Fruit fly (Drosophila melanogaster) whole organism, embryonic: ENCODE measurements around the gene Mo25.

Source experiments
- C15 ChIP-seq: fragments of 200-800 bp; sonication (Bioruptor generic); IDR thresholded peaks from 3 replicates; pipeline ENCODE4 v1.3.6; 2022; ENCODE audit warnings: missing biosample characterization, missing genetic modification characterization
- CG10147 ChIP-seq: fragments of 200-800 bp; sonication (Bioruptor generic); optimal IDR thresholded peaks from 2 replicates; lab custom pipeline; 2019; ENCODE audit warnings: missing biosample characterization, mild to moderate bottlenecking, missing genetic modification characterization, moderate library complexity
- CG12391 ChIP-seq: fragments of 200-800 bp; sonication (Bioruptor generic); optimal IDR thresholded peaks from 3 replicates; lab custom pipeline; 2018; ENCODE audit warnings: missing biosample characterization, mild to moderate bottlenecking, missing genetic modification characterization, moderate library complexity
- CG14667 ChIP-seq: fragments of 200-800 bp; sonication (Bioruptor generic); IDR thresholded peaks from 2 replicates; pipeline ENCODE4 v1.3.6; 2022; ENCODE audit warnings: missing biosample characterization, missing genetic modification characterization
- CG16815 ChIP-seq: fragments of 200-800 bp; sonication (Bioruptor generic); optimal IDR thresholded peaks from 3 replicates; lab custom pipeline; 2017; ENCODE audit warnings: missing biosample characterization, mild to moderate bottlenecking, missing genetic modification characterization
- CG17568 ChIP-seq: fragments of 200-800 bp; sonication (Bioruptor generic); optimal IDR thresholded peaks from 2 replicates; lab custom pipeline; 2018; ENCODE audit warnings: missing biosample characterization, mild to moderate bottlenecking, missing genetic modification characterization, moderate library complexity
- CG1792 ChIP-seq: fragments of 200-800 bp; sonication (Bioruptor generic); optimal IDR thresholded peaks from 2 replicates; lab custom pipeline; 2016; ENCODE audit warnings: missing biosample characterization, missing genetic modification characterization
- CG18262 ChIP-seq: fragments of 200-800 bp; optimal IDR thresholded peaks from 3 replicates; lab custom pipeline; 2019; ENCODE audit warnings: missing biosample characterization, mild to moderate bottlenecking, missing genetic modification characterization, moderate library complexity
- CG18599 ChIP-seq: fragments of 200-800 bp; sonication (Bioruptor generic); optimal IDR thresholded peaks from 3 replicates; lab custom pipeline; 2017; ENCODE audit warnings: missing biosample characterization, missing genetic modification characterization, mild to moderate bottlenecking, moderate library complexity, missing genetic modification reagents
- CG2678 ChIP-seq: fragments of 200-800 bp; sonication (Bioruptor generic); optimal IDR thresholded peaks from 3 replicates; lab custom pipeline; 2019; ENCODE audit warnings: missing biosample characterization, mild to moderate bottlenecking, missing genetic modification characterization, moderate library complexity
- CG30431 ChIP-seq: fragments of 200-800 bp; sonication (Bioruptor generic); optimal IDR thresholded peaks from 2 replicates; lab custom pipeline; 2017; ENCODE audit warnings: missing biosample characterization, missing genetic modification characterization
- CG3065 ChIP-seq: fragments of 200-800 bp; sonication (Bioruptor generic); optimal IDR thresholded peaks from 2 replicates; lab custom pipeline; 2016; ENCODE audit warnings: missing biosample characterization, missing genetic modification characterization
- CG34422 ChIP-seq: fragments of 200-800 bp; sonication (Bioruptor generic); IDR thresholded peaks from 3 replicates; pipeline ENCODE4 v1.3.6; 2022; ENCODE audit warnings: missing biosample characterization, missing genetic modification characterization
- CG4820 ChIP-seq: fragments of 200-800 bp; sonication (Bioruptor generic); optimal IDR thresholded peaks from 3 replicates; lab custom pipeline; 2016; ENCODE audit warnings: missing biosample characterization, missing genetic modification characterization
- CG7987 ChIP-seq: fragments of 200-800 bp; sonication (Bioruptor generic); optimal IDR thresholded peaks from 2 replicates; lab custom pipeline; 2018; ENCODE audit warnings: missing biosample characterization, mild to moderate bottlenecking, missing genetic modification characterization, moderate library complexity
- CG8765 ChIP-seq: fragments of 200-800 bp; sonication (Bioruptor generic); IDR thresholded peaks from 2 replicates; pipeline ENCODE4 v1.3.6; 2022; ENCODE audit warnings: missing biosample characterization, missing genetic modification characterization
- CG9215 ChIP-seq: fragments of 200-800 bp; sonication (Bioruptor generic); IDR thresholded peaks from 2 replicates; pipeline ENCODE4 v1.3.6; 2022; ENCODE audit warnings: missing biosample characterization, missing genetic modification characterization
- CG9932 ChIP-seq: fragments of 200-800 bp; sonication (Bioruptor generic); IDR thresholded peaks from 2 replicates; pipeline ENCODE4 v1.3.6; 2022; ENCODE audit warnings: missing biosample characterization, missing genetic modification characterization
- Camta ChIP-seq: fragments of 200-800 bp; sonication (Bioruptor generic); optimal IDR thresholded peaks from 2 replicates; lab custom pipeline; 2016; ENCODE audit warnings: missing biosample characterization, missing genetic modification characterization
- Dip3 ChIP-seq: fragments of 200-800 bp; sonication (Bioruptor generic); optimal IDR thresholded peaks from 3 replicates; lab custom pipeline; 2016; ENCODE audit warnings: missing biosample characterization, missing genetic modification characterization
- Gug ChIP-seq: fragments of 200-800 bp; sonication (Bioruptor generic); IDR thresholded peaks from 4 replicates; pipeline ENCODE4 v1.3.6; 2022; ENCODE audit warnings: missing biosample characterization, missing genetic modification characterization
- HHEX ChIP-seq: fragments of 200-800 bp; sonication (Bioruptor generic); optimal IDR thresholded peaks from 3 replicates; lab custom pipeline; 2017; ENCODE audit warnings: missing biosample characterization, mild to moderate bottlenecking, missing genetic modification characterization, missing genetic modification reagents
- Hmr ChIP-seq: fragments of 200-800 bp; sonication (Bioruptor generic); optimal IDR thresholded peaks from 3 replicates; lab custom pipeline; 2017; ENCODE audit warnings: mild to moderate bottlenecking, missing biosample characterization, missing genetic modification reagents, missing genetic modification characterization
- Hmx ChIP-seq: fragments of 200-800 bp; sonication (Bioruptor generic); optimal IDR thresholded peaks from 2 replicates; lab custom pipeline; 2016; ENCODE audit warnings: missing biosample characterization, missing genetic modification characterization
- Lim3 ChIP-seq: fragments of 200-800 bp; sonication (Bioruptor generic); IDR thresholded peaks from 2 replicates; pipeline ENCODE4 v1.3.6; 2022; ENCODE audit warnings: missing biosample characterization, missing genetic modification characterization
- Neu2 ChIP-seq: fragments of 200-800 bp; sonication (Bioruptor generic); optimal IDR thresholded peaks from 3 replicates; lab custom pipeline; 2016; ENCODE audit warnings: missing biosample characterization, missing genetic modification characterization, borderline replicate concordance
- Opbp ChIP-seq: fragments of 200-800 bp; sonication (Bioruptor generic); IDR thresholded peaks from 3 replicates; pipeline ENCODE4 v1.3.6; 2022; ENCODE audit warnings: missing biosample characterization, missing genetic modification characterization; ENCODE audit not compliant: partially characterized antibody
- Scr ChIP-seq: fragments of 200-800 bp; sonication (Bioruptor generic); IDR thresholded peaks from 2 replicates; pipeline ENCODE4 v1.3.6; 2022; ENCODE audit warnings: missing biosample characterization, missing genetic modification characterization; ENCODE audit not compliant: partially characterized antibody
- Side ChIP-seq: fragments of 200-800 bp; sonication (Bioruptor generic); optimal IDR thresholded peaks from 2 replicates; lab custom pipeline; 2016; ENCODE audit warnings: missing biosample characterization, missing genetic modification characterization
- Spps ChIP-seq: fragments of 200-800 bp; sonication (Bioruptor generic); optimal IDR thresholded peaks from 2 replicates; lab custom pipeline; 2018; ENCODE audit warnings: missing biosample characterization, mild to moderate bottlenecking, missing genetic modification characterization
- Ssrp ChIP-seq: fragments of 200-800 bp; sonication (Bioruptor generic); optimal IDR thresholded peaks from 2 replicates; lab custom pipeline; 2018; ENCODE audit warnings: missing biosample characterization, mild to moderate bottlenecking, missing genetic modification characterization, moderate library complexity
- TFAM ChIP-seq: fragments of 200-800 bp; sonication (Bioruptor generic); optimal IDR thresholded peaks from 2 replicates; lab custom pipeline; 2017; ENCODE audit warnings: missing biosample characterization, missing genetic modification characterization, inconsistent platforms
- Trl ChIP-seq, 3 experiments: fragments of >200 bp in 2 of 3; fragments of 200-800 bp in 1 of 3; sonication (Bioruptor generic) in 1 of 3; optimal IDR thresholded peaks; 2 replicates in 1 of 3; 3 replicates in 2 of 3; lab custom pipeline; 2016 to 2017; ENCODE audit warnings: missing biosample characterization in 1 of 3, missing genetic modification characterization in 1 of 3
- bbx ChIP-seq: fragments of 200-800 bp; sonication (Bioruptor generic); IDR thresholded peaks from 2 replicates; pipeline ENCODE4 v1.3.6; 2022; ENCODE audit warnings: missing biosample characterization, missing genetic modification characterization; ENCODE audit not compliant: partially characterized antibody
- chn ChIP-seq: fragments of 200-800 bp; sonication (Bioruptor generic); optimal IDR thresholded peaks from 2 replicates; lab custom pipeline; 2016; ENCODE audit warnings: missing biosample characterization, missing genetic modification characterization
- ci ChIP-seq: fragments of 200-800 bp; sonication (Bioruptor generic); IDR thresholded peaks from 3 replicates; pipeline ENCODE4 v1.3.6; 2022; ENCODE audit warnings: missing biosample characterization, missing genetic modification characterization
- dan ChIP-seq: fragments of 200-800 bp; sonication (Bioruptor generic); IDR thresholded peaks from 2 replicates; pipeline ENCODE4 v1.3.6; 2022; ENCODE audit warnings: missing biosample characterization, missing genetic modification characterization
- dmrt99B ChIP-seq: fragments of 200-800 bp; sonication (Bioruptor generic); optimal IDR thresholded peaks from 2 replicates; lab custom pipeline; 2018; ENCODE audit warnings: missing biosample characterization, mild to moderate bottlenecking, missing genetic modification characterization, moderate library complexity
- fru ChIP-seq: fragments of >200 bp; optimal IDR thresholded peaks from 2 replicates; lab custom pipeline; 2017
- fu2 ChIP-seq: fragments of 200-800 bp; sonication (Bioruptor generic); optimal IDR thresholded peaks from 2 replicates; lab custom pipeline; 2016; ENCODE audit warnings: missing biosample characterization, missing genetic modification characterization
- grau ChIP-seq: fragments of 200-800 bp; optimal IDR thresholded peaks from 3 replicates; lab custom pipeline; 2019; ENCODE audit warnings: missing biosample characterization, mild to moderate bottlenecking, missing genetic modification characterization, moderate library complexity
- lbe ChIP-seq: fragments of 200-800 bp; sonication (Bioruptor generic); optimal IDR thresholded peaks from 2 replicates; lab custom pipeline; 2016; ENCODE audit warnings: missing biosample characterization, mild to moderate bottlenecking, missing genetic modification characterization
- maf-S ChIP-seq: fragments of 200-800 bp; sonication (Bioruptor generic); optimal IDR thresholded peaks from 2 replicates; lab custom pipeline; 2016; ENCODE audit warnings: missing biosample characterization, missing genetic modification characterization
- mam ChIP-seq: fragments of 200-800 bp; sonication (Bioruptor generic); optimal IDR thresholded peaks from 3 replicates; lab custom pipeline; 2016; ENCODE audit warnings: missing biosample characterization, missing genetic modification characterization
- nerfin-1 ChIP-seq: fragments of 200-800 bp; sonication (Bioruptor generic); optimal IDR thresholded peaks from 3 replicates; lab custom pipeline; 2019; ENCODE audit warnings: missing biosample characterization, mild to moderate bottlenecking, missing genetic modification characterization, moderate library complexity
- schlank ChIP-seq: fragments of 200-800 bp; sonication (Bioruptor generic); optimal IDR thresholded peaks from 2 replicates; lab custom pipeline; 2018; ENCODE audit warnings: missing biosample characterization, mild to moderate bottlenecking, missing genetic modification characterization
- sens ChIP-seq: fragments of 200-800 bp; sonication (Bioruptor generic); peaks from one replicate; lab custom pipeline; 2016; ENCODE audit warnings: missing biosample characterization, missing genetic modification characterization
- slbo ChIP-seq: fragments of 200-800 bp; sonication (Bioruptor generic); IDR thresholded peaks from 2 replicates; pipeline ENCODE4 v1.3.6; 2022; ENCODE audit warnings: missing biosample characterization, missing genetic modification characterization
- sob ChIP-seq: fragments of 200-800 bp; sonication (Bioruptor generic); IDR thresholded peaks from 2 replicates; pipeline ENCODE4 v1.3.6; 2022; ENCODE audit warnings: missing biosample characterization, missing genetic modification characterization
- tap ChIP-seq: fragments of 200-800 bp; optimal IDR thresholded peaks from 3 replicates; lab custom pipeline; 2019; ENCODE audit warnings: missing biosample characterization, mild to moderate bottlenecking, missing genetic modification characterization, moderate library complexity
- wor ChIP-seq: fragments of 200-800 bp; sonication (Bioruptor generic); IDR thresholded peaks from 2 replicates; pipeline ENCODE4 v1.3.6; 2022; ENCODE audit warnings: missing biosample characterization, missing genetic modification characterization

Gene Mo25

dm6 chr3L:16640509-16641068 is 25.3 kb upstream of the Mo25 start (continued):
- TF ChIP-seq HHEX (no peak), CG4820 (GFP tag; lab: Kevin White, UChicago) (peak; percentile 13), Neu2 (GFP tag; lab: Kevin White, UChicago) (no peak), Hmx (GFP tag; lab: Kevin White, UChicago) (no peak), dan (no peak), tap (tag; lab: Kevin White, UChicago) (peak; percentile 0), Side (no peak), bbx (GFP tag; lab: Robert Waterston, UW) (no peak), CG2678 (tag; lab: Kevin White, UChicago) (peak; percentile 59), CG30431 (no peak), dmrt99B (tag; lab: Kevin White, UChicago) (peak; percentile 37), CG8765 (GFP tag; lab: Robert Waterston, UW) (no peak), fu2 (no peak), CG18599 (GFP tag; lab: Kevin White, UChicago) (no peak), Opbp (GFP tag; lab: Robert Waterston, UW) (no peak), CG3065 (GFP tag; lab: Kevin White, UChicago) (no peak), ci (GFP tag; lab: Robert Waterston, UW) (0 out of 3 replicates have a peak, but pooled peaks have one; percentile 19), CG16815 (GFP tag; lab: Kevin White, UChicago) (peak; percentile 9), CG10147 (GFP tag; lab: Kevin White, UChicago) (no peak), Lim3 (GFP tag; lab: Robert Waterston, UW) (no peak), TFAM (no peak), fru (lab: Kevin White, UChicago) (no peak), nerfin-1 (peak; percentile 63), CG17568 (GFP tag; lab: Kevin White, UChicago) (peak; percentile 58), CG18262 (peak; percentile 72), Camta (GFP tag; lab: Kevin White, UChicago) (no peak), mam (GFP tag; lab: Kevin White, UChicago) (no peak), wor (GFP tag; lab: Robert Waterston, UW) (no peak), Ssrp (tag; lab: Kevin White, UChicago) (no peak), chn (no peak), grau (tag; lab: Kevin White, UChicago) (peak; percentile 7), CG34422 (GFP tag; lab: Robert Waterston, UW) (no peak), CG9932 (GFP tag; lab: Robert Waterston, UW) (no peak), Trl (optimal IDR thresholded peaks at IDR 0.05; lab: Kevin White, UChicago) (no peak), Trl (GFP tag; optimal IDR thresholded peaks at IDR 0.05; lab: Kevin White, UChicago) (no peak), Spps (peak; percentile 56), CG1792 (no peak), schlank (no peak), sob (no peak), sens (GFP tag; lab: Kevin White, UChicago) (peak; percentile 89), maf-S (GFP tag; lab: Kevin White, UChicago) (no peak), Scr (GFP tag; lab: Robert Waterston, UW) (no peak), Gug (GFP tag; lab: Robert Waterston, UW) (no peak), C15 (no peak), CG14667 (no peak), lbe (no peak), CG12391 (tag; lab: Kevin White, UChicago) (peak; percentile 35), Dip3 (GFP tag; lab: Kevin White, UChicago) (no peak), Hmr (GFP tag; lab: Kevin White, UChicago) (no peak), CG7987 (GFP tag; lab: Kevin White, UChicago) (no peak), slbo (GFP tag; lab: Robert Waterston, UW) (no peak), CG9215 (no peak)
